Fruit fly (Drosophila melanogaster) whole organism, prepupa: Measurements from ENCODE around the gene Irbp.

ENCODE experiments used
- Blimp-1 ChIP-seq: fragments of 200-800 bp; sonication (Bioruptor generic); optimal IDR thresholded peaks from 3 replicates; lab custom pipeline; 2017; ENCODE audit warnings: missing biosample characterization, missing genetic modification characterization, mild to moderate bottlenecking, moderate library complexity, missing genetic modification reagents
- CG10669 ChIP-seq: fragments of 200-800 bp; sonication (Bioruptor generic); optimal IDR thresholded peaks from 3 replicates; lab custom pipeline; 2018; ENCODE audit warnings: missing biosample characterization, mild to moderate bottlenecking, missing genetic modification characterization, moderate library complexity
- CG11762 ChIP-seq: fragments of 200-800 bp; sonication (Bioruptor generic); optimal IDR thresholded peaks from 3 replicates; lab custom pipeline; 2016; ENCODE audit warnings: missing biosample characterization, missing genetic modification characterization; ENCODE audit not compliant: insufficient read depth
- CG11902 ChIP-seq: fragments of 200-800 bp; sonication (Bioruptor generic); optimal IDR thresholded peaks from 3 replicates; lab custom pipeline; 2016; ENCODE audit warnings: missing biosample characterization, missing genetic modification characterization
- CG1621 ChIP-seq: fragments of 200-800 bp; sonication (Bioruptor generic); optimal IDR thresholded peaks from 3 replicates; lab custom pipeline; 2018; ENCODE audit warnings: missing biosample characterization, mild to moderate bottlenecking, missing genetic modification characterization
- CG16779 ChIP-seq: fragments of 200-800 bp; sonication (Bioruptor generic); optimal IDR thresholded peaks from 3 replicates; lab custom pipeline; 2017; ENCODE audit warnings: missing biosample characterization, mild to moderate bottlenecking, missing genetic modification characterization
- CG31627 ChIP-seq: fragments of 200-800 bp; sonication (Bioruptor generic); optimal IDR thresholded peaks from 3 replicates; lab custom pipeline; 2016; ENCODE audit warnings: missing biosample characterization, missing genetic modification characterization
- CG32006 ChIP-seq: fragments of 200-800 bp; sonication (Bioruptor generic); optimal IDR thresholded peaks from 3 replicates; lab custom pipeline; 2017; ENCODE audit warnings: missing biosample characterization, mild to moderate bottlenecking, missing genetic modification characterization
- CG34406 ChIP-seq: fragments of 200-800 bp; sonication (Bioruptor generic); optimal IDR thresholded peaks from 3 replicates; lab custom pipeline; 2016; ENCODE audit warnings: missing biosample characterization, missing genetic modification characterization
- CG3919 ChIP-seq: fragments of 200-800 bp; sonication (Bioruptor generic); optimal IDR thresholded peaks from 3 replicates; lab custom pipeline; 2016; ENCODE audit warnings: missing biosample characterization, missing genetic modification characterization
- CG6163 ChIP-seq: fragments of 200-800 bp; sonication (Bioruptor generic); IDR thresholded peaks from 3 replicates; pipeline ENCODE4 v1.3.6; 2022; ENCODE audit warnings: missing biosample characterization, missing genetic modification characterization
- CG6276 ChIP-seq: fragments of 200-800 bp; sonication (Bioruptor generic); optimal IDR thresholded peaks from 2 replicates; lab custom pipeline; 2017; ENCODE audit warnings: missing biosample characterization, mild to moderate bottlenecking, missing genetic modification characterization
- CG6792 ChIP-seq: fragments of 200-800 bp; sonication (Bioruptor generic); optimal IDR thresholded peaks from 3 replicates; lab custom pipeline; 2016; ENCODE audit warnings: missing biosample characterization, missing genetic modification characterization
- CG6808 ChIP-seq: fragments of 200-800 bp; sonication (Bioruptor generic); optimal IDR thresholded peaks from 3 replicates; lab custom pipeline; 2017; ENCODE audit warnings: missing biosample characterization, missing genetic modification characterization, mild to moderate bottlenecking, moderate library complexity, missing genetic modification reagents
- CG8632 ChIP-seq: fragments of 200-800 bp; sonication (Bioruptor generic); optimal IDR thresholded peaks from 3 replicates; lab custom pipeline; 2016; ENCODE audit warnings: missing biosample characterization, missing genetic modification characterization
- Eip78C ChIP-seq: fragments of 200-800 bp; sonication (Bioruptor generic); peaks from one replicate; lab custom pipeline; 2016; ENCODE audit warnings: missing biosample characterization, missing genetic modification characterization
- Ets21C ChIP-seq: fragments of 200-800 bp; sonication (Bioruptor generic); optimal IDR thresholded peaks from 3 replicates; lab custom pipeline; 2016; ENCODE audit warnings: missing biosample characterization, missing genetic modification characterization
- Hr38 ChIP-seq: sonication (Bioruptor generic); optimal IDR thresholded peaks from 2 replicates; lab custom pipeline; 2016; ENCODE audit warnings: missing biosample characterization, missing genetic modification characterization
- Hr39 ChIP-seq: fragments of 200-800 bp; sonication (Bioruptor generic); optimal IDR thresholded peaks from 2 replicates; lab custom pipeline; 2016; ENCODE audit warnings: missing biosample characterization, missing genetic modification characterization
- Lpt ChIP-seq: fragments of 200-800 bp; sonication (Bioruptor generic); optimal IDR thresholded peaks from 3 replicates; lab custom pipeline; 2016; ENCODE audit warnings: missing biosample characterization, missing genetic modification characterization
- Met ChIP-seq: fragments of 200-800 bp; sonication (Bioruptor generic); optimal IDR thresholded peaks from 3 replicates; lab custom pipeline; 2016; ENCODE audit warnings: missing biosample characterization, missing genetic modification characterization
- Smox ChIP-seq: fragments of 200-800 bp; sonication (Bioruptor generic); optimal IDR thresholded peaks from 3 replicates; lab custom pipeline; 2016; ENCODE audit warnings: missing biosample characterization, missing genetic modification characterization
- Sox102F ChIP-seq: fragments of 200-800 bp; sonication (Bioruptor generic); optimal IDR thresholded peaks from 2 replicates; lab custom pipeline; 2016; ENCODE audit warnings: missing biosample characterization, mild to moderate bottlenecking, missing genetic modification characterization
- Sox15 ChIP-seq: fragments of 200-800 bp; sonication (Bioruptor generic); optimal IDR thresholded peaks from 3 replicates; lab custom pipeline; 2016; ENCODE audit warnings: missing biosample characterization, missing genetic modification characterization
- cyc ChIP-seq: fragments of 200-800 bp; sonication (Bioruptor generic); optimal IDR thresholded peaks from 3 replicates; lab custom pipeline; 2016; ENCODE audit warnings: missing biosample characterization, missing genetic modification characterization
- dac ChIP-seq: fragments of 200-800 bp; sonication (Bioruptor generic); optimal IDR thresholded peaks from 2 replicates; lab custom pipeline; 2017; ENCODE audit warnings: missing biosample characterization, mild to moderate bottlenecking, missing genetic modification characterization
- dsx ChIP-seq: fragments of 200-800 bp; optimal IDR thresholded peaks from 3 replicates; lab custom pipeline; 2019; ENCODE audit warnings: missing biosample characterization, mild to moderate bottlenecking, missing genetic modification characterization, moderate library complexity; ENCODE audit not compliant: poor library complexity, severe bottlenecking
- esn ChIP-seq: fragments of 200-800 bp; sonication (Bioruptor generic); optimal IDR thresholded peaks from 2 replicates; lab custom pipeline; 2016; ENCODE audit warnings: missing biosample characterization, mild to moderate bottlenecking, missing genetic modification characterization, moderate library complexity
- fd85E ChIP-seq: fragments of 200-800 bp; sonication (Bioruptor generic); optimal IDR thresholded peaks from 3 replicates; lab custom pipeline; 2016; ENCODE audit warnings: missing biosample characterization, missing genetic modification characterization
- fkh ChIP-seq: fragments of 200-800 bp; sonication (Bioruptor generic); optimal IDR thresholded peaks from 3 replicates; lab custom pipeline; 2017; ENCODE audit warnings: missing biosample characterization, mild to moderate bottlenecking, missing genetic modification characterization, moderate library complexity
- lz ChIP-seq: fragments of 200-800 bp; sonication (Bioruptor generic); optimal IDR thresholded peaks from 3 replicates; lab custom pipeline; 2016; ENCODE audit warnings: missing biosample characterization, missing genetic modification characterization
- net ChIP-seq: fragments of 200-800 bp; sonication (Bioruptor generic); optimal IDR thresholded peaks from 3 replicates; lab custom pipeline; 2016; ENCODE audit warnings: missing biosample characterization, missing genetic modification characterization
- pdm3 ChIP-seq: fragments of 200-800 bp; sonication (Bioruptor generic); optimal IDR thresholded peaks from 3 replicates; lab custom pipeline; 2016; ENCODE audit warnings: missing biosample characterization, missing genetic modification characterization
- salr ChIP-seq, 2 experiments: fragments of 200-800 bp; sonication (Bioruptor generic); optimal IDR thresholded peaks; 3 replicates each; lab custom pipeline; 2016 to 2018; ENCODE audit warnings: missing biosample characterization in 2 of 2, missing genetic modification characterization in 2 of 2, mild to moderate bottlenecking in 1 of 2
- spab ChIP-seq: fragments of 200-800 bp; sonication (Bioruptor generic); optimal IDR thresholded peaks from 2 replicates; lab custom pipeline; 2017; ENCODE audit warnings: missing biosample characterization, mild to moderate bottlenecking, missing genetic modification characterization, missing genetic modification reagents
- ss ChIP-seq, 2 experiments: fragments of 200-800 bp; sonication (Bioruptor generic); optimal IDR thresholded peaks; 2 replicates in 1 of 2; 3 replicates in 1 of 2; lab custom pipeline; 2017 to 2018; ENCODE audit warnings: mild to moderate bottlenecking in 2 of 2, missing biosample characterization in 2 of 2, missing genetic modification characterization in 2 of 2, moderate library complexity in 1 of 2
- svp ChIP-seq: fragments of 200-800 bp; sonication (Bioruptor generic); peaks from one replicate; lab custom pipeline; 2016; ENCODE audit warnings: missing biosample characterization, missing genetic modification characterization
- topi ChIP-seq: fragments of 200-800 bp; sonication (Bioruptor generic); optimal IDR thresholded peaks from 3 replicates; lab custom pipeline; 2016; ENCODE audit warnings: missing biosample characterization, missing genetic modification characterization
- vri ChIP-seq: fragments of 200-800 bp; sonication (Bioruptor generic); optimal IDR thresholded peaks from 3 replicates; lab custom pipeline; 2016; ENCODE audit warnings: missing biosample characterization, mild to moderate bottlenecking, missing genetic modification characterization

Irbp gene

DNA sequence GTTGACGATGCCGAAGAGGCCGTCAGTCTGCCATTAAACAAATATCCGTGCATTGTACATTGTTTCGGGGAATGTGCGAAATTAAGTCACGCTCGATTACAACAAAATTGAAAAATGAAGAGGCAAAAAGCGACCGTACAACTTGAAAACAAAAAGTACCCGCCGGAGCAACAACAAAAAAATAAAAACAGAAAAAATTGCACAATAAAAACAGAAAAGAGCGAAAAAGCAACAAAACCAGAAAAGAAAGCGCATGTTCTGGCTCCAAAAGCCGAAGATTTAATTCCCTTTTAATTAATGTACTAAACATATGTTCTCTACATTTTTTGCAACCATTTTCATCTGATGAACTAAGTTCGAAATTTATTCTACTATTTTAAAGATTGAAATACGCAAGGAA, 46.7 kb downstream of the Irbp start (continued):
- peak; percentile 5 to 46 for TF ChIP-seq ss (GFP tag; optimal IDR thresholded peaks at IDR 0.05; lab: Kevin White, UChicago)
- peak; percentile 11 for TF ChIP-seq Smox
- peak; percentile 74 for TF ChIP-seq Eip78C
- TF ChIP-seq CG16779 (tag; lab: Kevin White, UChicago), result peak; percentile 15
- no peak for TF ChIP-seq Sox15 (GFP tag; lab: Kevin White, UChicago)
- TF ChIP-seq Hr39 (GFP tag; lab: Kevin White, UChicago), result no peak
- TF ChIP-seq Blimp-1 (GFP tag; lab: Kevin White, UChicago), result peak; percentile 17
- peak; percentile 35 for TF ChIP-seq Met (GFP tag; lab: Kevin White, UChicago)
- peak; percentile 75 for TF ChIP-seq CG6163 (GFP tag; lab: Robert Waterston, UW)
- peak; percentile 12 for TF ChIP-seq CG3919 (GFP tag; lab: Kevin White, UChicago)
- peak; percentile 36 for TF ChIP-seq CG6808

DNA sequence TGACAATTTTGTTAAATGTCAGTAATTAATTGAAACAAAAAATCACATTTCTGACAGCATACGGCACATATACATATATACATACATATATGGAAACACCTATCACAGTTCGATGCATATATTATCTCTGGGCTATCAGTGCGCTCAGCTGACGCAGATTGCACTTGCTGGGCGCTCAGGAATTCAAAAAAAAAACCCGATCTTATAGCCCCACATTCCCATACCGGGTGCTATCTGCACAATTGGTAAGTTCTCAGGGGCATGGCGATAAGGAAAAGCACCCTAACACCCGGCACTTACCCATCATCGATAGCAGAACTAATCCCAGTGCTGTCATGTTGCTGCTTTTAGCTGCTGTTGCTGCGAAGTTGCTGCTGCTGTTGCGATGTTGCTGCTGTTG, 47.4 kb downstream of the Irbp start:
- TF ChIP-seq CG8632 (GFP tag; lab: Kevin White, UChicago) (no peak), CG6163 (GFP tag; lab: Robert Waterston, UW) (0 out of 3 replicates have a peak, but pooled peaks have one; percentile 14), Ets21C (GFP tag; lab: Kevin White, UChicago) (no peak), svp (GFP tag; lab: Kevin White, UChicago) (peak; percentile 94)

- TF ChIP-seq cyc (GFP tag; lab: Kevin White, UChicago) (peak; percentile 12), Met (GFP tag; lab: Kevin White, UChicago) (peak; percentile 27), vri (GFP tag; lab: Kevin White, UChicago) (peak; percentile 15), CG31627 (GFP tag; lab: Kevin White, UChicago) (peak; percentile 28), topi (GFP tag; lab: Kevin White, UChicago) (no peak), esn (GFP tag; lab: Kevin White, UChicago) (peak; percentile 27), Hr39 (GFP tag; lab: Kevin White, UChicago) (peak; percentile 49), svp (GFP tag; lab: Kevin White, UChicago) (peak; percentile 96), CG6163 (GFP tag; lab: Robert Waterston, UW) (peak; percentile 36; the same call in 1 of the 3 replicates), net (no peak)
These were observed 48.4 kb downstream of the Irbp start for dm6 chr3R:11458022-11458850.

DNA sequence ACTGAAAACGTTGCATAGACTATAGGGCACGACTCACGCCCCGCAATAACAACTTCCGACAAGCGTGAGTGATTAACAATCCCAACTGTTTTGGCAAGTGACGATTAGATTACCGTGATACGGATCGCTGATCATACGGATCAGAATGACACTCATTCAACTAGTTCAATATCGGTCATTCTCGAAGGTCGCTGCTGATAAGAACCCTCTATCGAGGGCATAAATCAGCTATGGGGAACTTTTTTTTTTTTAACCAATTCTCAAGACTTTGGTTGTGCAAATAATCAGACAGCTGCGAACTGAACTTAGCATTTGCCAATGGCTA, 49.0 kb downstream of the Irbp start:
- TF ChIP-seq fd85E, result no peak
- TF ChIP-seq Hr38 (GFP tag; lab: Kevin White, UChicago), result no peak
- TF ChIP-seq fkh (GFP tag; lab: Kevin White, UChicago), result no peak
- TF ChIP-seq, all 60 proteins: peak for 0

- peak; percentile 75 for TF ChIP-seq svp (GFP tag; lab: Kevin White, UChicago)
- no peak for TF ChIP-seq dsx
- no peak for TF ChIP-seq CG6276 (GFP tag; lab: Kevin White, UChicago)
- TF ChIP-seq CG34406 (GFP tag; lab: Kevin White, UChicago), result no peak
- no peak for TF ChIP-seq dac (GFP tag; lab: Kevin White, UChicago)
- TF ChIP-seq CG3919 (GFP tag; lab: Kevin White, UChicago), result no peak
- peak; percentile 7 for TF ChIP-seq pdm3 (GFP tag; lab: Kevin White, UChicago)
- no peak for TF ChIP-seq CG6163 (GFP tag; lab: Robert Waterston, UW)
- peak; percentile 51 for TF ChIP-seq CG32006 (GFP tag; lab: Kevin White, UChicago)
- no peak for TF ChIP-seq ss (GFP tag; optimal IDR thresholded peaks at IDR 0.05; lab: Kevin White, UChicago)
- TF ChIP-seq salr (GFP tag; optimal IDR thresholded peaks at IDR 0.05; lab: Kevin White, UChicago), result no peak
- TF ChIP-seq Lpt (GFP tag; lab: Kevin White, UChicago), result no peak
- TF ChIP-seq CG1621 (tag; lab: Kevin White, UChicago), result no peak
- no peak for TF ChIP-seq CG6792 (GFP tag; lab: Kevin White, UChicago)
- TF ChIP-seq Ets21C (GFP tag; lab: Kevin White, UChicago), result no peak
- TF ChIP-seq lz (GFP tag; lab: Kevin White, UChicago), result peak; percentile 25
- TF ChIP-seq CG11762 (GFP tag; lab: Kevin White, UChicago), result no peak
- TF ChIP-seq Hr38 (GFP tag; lab: Kevin White, UChicago), result no peak
- TF ChIP-seq Sox102F, result no peak
- TF ChIP-seq CG11902 (GFP tag; lab: Kevin White, UChicago), result no peak
- no peak for TF ChIP-seq CG10669 (GFP tag; lab: Kevin White, UChicago)
- no peak for TF ChIP-seq CG6808
- TF ChIP-seq spab, result no peak
These were observed 50.9 kb downstream of the Irbp start, which contains the start of gene PGRP-LB for dm6 chr3R:11460502-11461358. Gene PGRP-LB, minus strand, starts transcription at chr3R:11460552.
